Fruit fly (Drosophila melanogaster) whole organism, embryonic: ENCODE measurements around the gene Efhc1.1.
A peak's percentile ranks its signal among the peaks of the same experiment; 100 is the strongest.

Source experiments
- ATbp ChIP-seq: fragments of 200-800 bp; sonication (Bioruptor generic); optimal IDR thresholded peaks from 2 replicates; lab custom pipeline; 2017; ENCODE audit warnings: missing biosample characterization, mild to moderate bottlenecking, missing genetic modification characterization, missing genetic modification reagents
- Atf6 ChIP-seq: fragments of 200-800 bp; sonication (Bioruptor generic); IDR thresholded peaks from 2 replicates; pipeline ENCODE4 v1.3.6; 2022; ENCODE audit warnings: missing biosample characterization, missing genetic modification characterization
- B-H1 ChIP-seq: fragments of 200-800 bp; sonication (Bioruptor generic); IDR thresholded peaks from 3 replicates; pipeline ENCODE4 v1.3.6; 2022; ENCODE audit warnings: missing biosample characterization, missing genetic modification characterization
- BEAF-32 ChIP-seq: fragments of 200-800 bp; sonication (Bioruptor generic); optimal IDR thresholded peaks from 3 replicates; lab custom pipeline; 2017; ENCODE audit warnings: missing biosample characterization, missing genetic modification characterization, mild to moderate bottlenecking, moderate library complexity, missing genetic modification reagents
- CG10321 ChIP-seq: fragments of 200-800 bp; sonication (Bioruptor generic); IDR thresholded peaks from 2 replicates; pipeline ENCODE4 v1.3.6; 2022; ENCODE audit warnings: missing biosample characterization, missing genetic modification characterization
- CG11560 ChIP-seq: fragments of 200-800 bp; sonication (Bioruptor generic); IDR thresholded peaks from 3 replicates; pipeline ENCODE4 v1.3.6; 2022; ENCODE audit warnings: missing biosample characterization, missing genetic modification characterization
- CG11696 ChIP-seq: fragments of 200-800 bp; sonication (Bioruptor generic); IDR thresholded peaks from 2 replicates; pipeline ENCODE4 v1.3.6; 2022; ENCODE audit warnings: missing biosample characterization, missing genetic modification characterization
- CG12155 ChIP-seq: fragments of 200-800 bp; sonication (Bioruptor generic); optimal IDR thresholded peaks from 3 replicates; lab custom pipeline; 2016; ENCODE audit warnings: missing biosample characterization, missing genetic modification characterization
- CG13894 ChIP-seq: fragments of 200-800 bp; sonication (Bioruptor generic); optimal IDR thresholded peaks from 3 replicates; lab custom pipeline; 2018; ENCODE audit warnings: missing biosample characterization, mild to moderate bottlenecking, missing genetic modification characterization, moderate library complexity
- CG14965 ChIP-seq: fragments of 200-800 bp; sonication (Bioruptor generic); optimal IDR thresholded peaks from 2 replicates; lab custom pipeline; 2016; ENCODE audit warnings: missing biosample characterization, missing genetic modification characterization, borderline replicate concordance
- CG15269 ChIP-seq: fragments of 200-800 bp; sonication (Bioruptor generic); optimal IDR thresholded peaks from 2 replicates; lab custom pipeline; 2018; ENCODE audit warnings: missing biosample characterization, mild to moderate bottlenecking, missing genetic modification characterization, moderate library complexity
- CG31441 ChIP-seq: fragments of 200-800 bp; sonication (Bioruptor generic); IDR thresholded peaks from 2 replicates; pipeline ENCODE4 v1.3.6; 2022; ENCODE audit warnings: missing biosample characterization, missing genetic modification characterization
- CG3407 ChIP-seq: fragments of 200-800 bp; sonication (Bioruptor generic); optimal IDR thresholded peaks from 2 replicates; lab custom pipeline; 2018; ENCODE audit warnings: missing biosample characterization, mild to moderate bottlenecking, missing genetic modification characterization
- CG4404 ChIP-seq: fragments of 200-800 bp; sonication (Bioruptor generic); IDR thresholded peaks from 2 replicates; pipeline ENCODE4 v1.3.6; 2022; ENCODE audit warnings: missing biosample characterization, missing genetic modification characterization
- CG4730 ChIP-seq: fragments of 200-800 bp; sonication (Bioruptor generic); IDR thresholded peaks from 2 replicates; pipeline ENCODE4 v1.3.6; 2022; ENCODE audit warnings: missing biosample characterization, missing genetic modification characterization
- CG6254 ChIP-seq: fragments of 200-800 bp; sonication (Bioruptor generic); optimal IDR thresholded peaks from 3 replicates; lab custom pipeline; 2017; ENCODE audit warnings: mild to moderate bottlenecking, missing biosample characterization, missing genetic modification reagents, missing genetic modification characterization
- CG6791 ChIP-seq: fragments of 200-800 bp; sonication (Bioruptor generic); IDR thresholded peaks from 3 replicates; pipeline ENCODE4 v1.3.6; 2022; ENCODE audit warnings: missing biosample characterization, missing genetic modification characterization; ENCODE audit not compliant: partially characterized antibody
- CG7928 ChIP-seq: fragments of 200-800 bp; sonication (Bioruptor generic); optimal IDR thresholded peaks from 2 replicates; lab custom pipeline; 2017; ENCODE audit warnings: missing biosample characterization, mild to moderate bottlenecking, missing genetic modification characterization
- CkIIα-i1 ChIP-seq: fragments of 200-800 bp; sonication (Bioruptor generic); IDR thresholded peaks from 2 replicates; pipeline ENCODE4 v1.3.6; 2022; ENCODE audit warnings: missing biosample characterization, missing genetic modification characterization
- Dad ChIP-seq: fragments of 200-800 bp; sonication (Bioruptor generic); optimal IDR thresholded peaks from 3 replicates; lab custom pipeline; 2016; ENCODE audit warnings: missing biosample characterization, missing genetic modification characterization
- Deaf1 ChIP-seq: fragments of 200-800 bp; optimal IDR thresholded peaks from 3 replicates; lab custom pipeline; 2019; ENCODE audit warnings: missing biosample characterization, mild to moderate bottlenecking, missing genetic modification characterization, moderate library complexity
- Elba2 ChIP-seq: fragments of 200-800 bp; sonication (Bioruptor generic); optimal IDR thresholded peaks from 3 replicates; lab custom pipeline; 2016; ENCODE audit warnings: missing biosample characterization, missing genetic modification characterization
- Hr3 ChIP-seq: fragments of 200-800 bp; sonication (Bioruptor generic); optimal IDR thresholded peaks from 3 replicates; lab custom pipeline; 2016; ENCODE audit warnings: missing biosample characterization, missing genetic modification characterization
- Jarid2 ChIP-seq: fragments of 200-800 bp; sonication (Bioruptor generic); optimal IDR thresholded peaks from 3 replicates; lab custom pipeline; 2017; ENCODE audit warnings: mild to moderate bottlenecking, missing biosample characterization, missing genetic modification reagents, missing genetic modification characterization
- Mrtf ChIP-seq: fragments of 200-800 bp; sonication (Bioruptor generic); IDR thresholded peaks from 3 replicates; pipeline ENCODE4 v1.3.6; 2022; ENCODE audit warnings: missing biosample characterization, missing genetic modification characterization
- Myb ChIP-seq: fragments of 200-800 bp; sonication (Bioruptor generic); optimal IDR thresholded peaks from 2 replicates; lab custom pipeline; 2016; ENCODE audit warnings: missing biosample characterization, missing genetic modification characterization
- NC2β ChIP-seq: fragments of 200-800 bp; sonication (Bioruptor generic); optimal IDR thresholded peaks from 2 replicates; lab custom pipeline; 2016; ENCODE audit warnings: missing biosample characterization, missing genetic modification characterization
- Nf-YA ChIP-seq: fragments of 200-800 bp; sonication (Bioruptor generic); IDR thresholded peaks from 2 replicates; pipeline ENCODE4 v1.3.6; 2022; ENCODE audit warnings: missing biosample characterization, missing genetic modification characterization
- Rx ChIP-seq: fragments of 200-800 bp; sonication (Bioruptor generic); IDR thresholded peaks from 2 replicates; pipeline ENCODE4 v1.3.6; 2022; ENCODE audit warnings: missing biosample characterization, missing genetic modification characterization
- Side ChIP-seq: fragments of 200-800 bp; sonication (Bioruptor generic); optimal IDR thresholded peaks from 2 replicates; lab custom pipeline; 2016; ENCODE audit warnings: missing biosample characterization, missing genetic modification characterization
- Sox102F ChIP-seq: fragments of 200-800 bp; sonication (Bioruptor generic); optimal IDR thresholded peaks from 2 replicates; lab custom pipeline; 2018; ENCODE audit warnings: missing biosample characterization, mild to moderate bottlenecking, missing genetic modification characterization, moderate library complexity
- Tbp ChIP-seq: fragments of >200 bp; optimal IDR thresholded peaks from 2 replicates; lab custom pipeline; 2018; ENCODE audit warnings: missing biosample characterization, missing genetic modification characterization
- YL-1 ChIP-seq: fragments of 200-800 bp; sonication (Bioruptor generic); optimal IDR thresholded peaks from 3 replicates; lab custom pipeline; 2017; ENCODE audit warnings: missing biosample characterization, mild to moderate bottlenecking, missing genetic modification characterization
- ap ChIP-seq: fragments of 200-800 bp; sonication (Bioruptor generic); IDR thresholded peaks from 2 replicates; pipeline ENCODE4 v1.3.6; 2022; ENCODE audit warnings: missing biosample characterization, missing genetic modification characterization
- ase ChIP-seq: fragments of 200-800 bp; sonication (Bioruptor generic); IDR thresholded peaks from 3 replicates; pipeline ENCODE4 v1.3.6; 2022; ENCODE audit warnings: missing biosample characterization, missing genetic modification characterization
- bcd ChIP-seq: fragments of 200-800 bp; sonication (Bioruptor generic); optimal IDR thresholded peaks from 2 replicates; lab custom pipeline; 2017; ENCODE audit warnings: missing biosample characterization, mild to moderate bottlenecking, missing genetic modification characterization
- cad ChIP-seq: fragments of >200 bp; optimal IDR thresholded peaks from 2 replicates; lab custom pipeline; 2017; ENCODE audit warnings: missing biosample characterization, missing genetic modification characterization
- ems ChIP-seq: fragments of 200-800 bp; sonication (Bioruptor generic); optimal IDR thresholded peaks from 3 replicates; lab custom pipeline; 2016; ENCODE audit warnings: missing biosample characterization, missing genetic modification characterization
- gce ChIP-seq: fragments of 200-800 bp; sonication (Bioruptor generic); IDR thresholded peaks from 3 replicates; pipeline ENCODE4 v1.3.6; 2022; ENCODE audit warnings: missing biosample characterization, missing genetic modification characterization
- gcm2 ChIP-seq: fragments of 200-800 bp; sonication (Bioruptor generic); optimal IDR thresholded peaks from 2 replicates; lab custom pipeline; 2016; ENCODE audit warnings: missing biosample characterization, missing genetic modification characterization
- h ChIP-seq: fragments of >200 bp; optimal IDR thresholded peaks from 2 replicates; lab custom pipeline; 2017
- hth ChIP-seq: fragments of >200 bp; optimal IDR thresholded peaks from 2 replicates; lab custom pipeline; 2017; ENCODE audit warnings: inconsistent platforms
- jigr1 ChIP-seq: fragments of 200-800 bp; sonication (Bioruptor generic); IDR thresholded peaks from 3 replicates; pipeline ENCODE4 v1.3.6; 2022; ENCODE audit warnings: missing biosample characterization, missing genetic modification characterization
- pan ChIP-seq, 4 experiments: fragments of >200 bp in 3 of 4; fragments of 200-800 bp in 1 of 4; sonication (Bioruptor generic) in 1 of 4; optimal IDR thresholded peaks in 3 of 4; IDR thresholded peaks in 1 of 4; 2 replicates each; pipeline versions ENCODE4 v1.3.6 to Lab custom; 2017 to 2022; ENCODE audit warnings: missing biosample characterization in 2 of 4, missing genetic modification characterization in 2 of 4, mixed read lengths in 1 of 4
- pb ChIP-seq: fragments of 200-800 bp; sonication (Bioruptor generic); optimal IDR thresholded peaks from 3 replicates; lab custom pipeline; 2016; ENCODE audit warnings: missing biosample characterization, missing genetic modification characterization
- sens-2 ChIP-seq: fragments of 200-800 bp; sonication (Bioruptor generic); IDR thresholded peaks from 2 replicates; pipeline ENCODE4 v1.3.6; 2022; ENCODE audit warnings: missing biosample characterization, missing genetic modification characterization
- tll ChIP-seq, 2 experiments: fragments of 200-800 bp in 1 of 2; fragments of >200 bp in 1 of 2; sonication (Bioruptor generic) in 1 of 2; optimal IDR thresholded peaks; 2 replicates each; lab custom pipeline; 2017 to 2019; ENCODE audit warnings: missing biosample characterization in 2 of 2, missing genetic modification characterization in 2 of 2, mild to moderate bottlenecking in 1 of 2, moderate library complexity in 1 of 2
- trem ChIP-seq: fragments of 200-800 bp; optimal IDR thresholded peaks from 3 replicates; lab custom pipeline; 2019; ENCODE audit warnings: missing biosample characterization, mild to moderate bottlenecking, missing genetic modification characterization, moderate library complexity
- unpg ChIP-seq: fragments of 200-800 bp; sonication (Bioruptor generic); optimal IDR thresholded peaks from 3 replicates; lab custom pipeline; 2018; ENCODE audit warnings: missing biosample characterization, mild to moderate bottlenecking, missing genetic modification characterization, moderate library complexity
- wdn ChIP-seq: fragments of 200-800 bp; sonication (Bioruptor generic); IDR thresholded peaks from 2 replicates; pipeline ENCODE4 v1.3.6; 2022; ENCODE audit warnings: missing biosample characterization, missing genetic modification characterization
- wor ChIP-seq: fragments of 200-800 bp; sonication (Bioruptor generic); IDR thresholded peaks from 2 replicates; pipeline ENCODE4 v1.3.6; 2022; ENCODE audit warnings: missing biosample characterization, missing genetic modification characterization

The Efhc1.1 gene

DNA sequence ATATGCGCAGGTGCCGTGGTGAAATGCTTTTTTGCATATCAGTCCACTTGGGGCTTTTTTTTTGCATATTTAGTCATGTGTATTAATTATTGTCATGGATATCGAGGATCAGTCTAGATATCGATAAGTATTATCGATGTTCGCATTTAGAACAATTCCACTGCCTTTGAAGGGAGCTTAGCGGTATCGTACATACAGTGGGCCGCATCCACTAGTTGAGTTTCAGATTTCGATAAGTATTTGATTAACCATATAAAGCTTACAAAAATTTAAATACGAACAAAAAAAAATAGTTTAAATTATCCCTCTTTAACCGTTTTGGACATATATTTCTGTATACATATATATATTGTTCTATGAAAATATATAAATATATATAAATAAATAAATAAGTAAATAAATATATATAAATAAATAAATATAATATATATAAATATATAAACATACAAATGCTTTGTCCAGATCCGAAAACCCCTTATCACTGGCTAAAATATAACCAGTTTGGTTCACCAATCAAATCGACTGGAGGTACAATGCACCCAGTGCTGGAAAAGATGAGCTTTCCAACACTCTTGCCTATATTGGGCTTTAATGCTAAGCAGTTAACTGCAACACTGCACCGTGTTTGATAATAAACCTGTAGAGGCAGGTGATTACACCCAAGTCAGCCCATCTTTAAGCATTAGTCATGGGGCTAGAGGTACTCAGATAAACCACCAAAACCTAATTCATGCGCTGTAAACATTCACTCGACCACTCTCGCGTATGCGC lies 19.6 kb upstream of the Efhc1.1 start (continued):
- TF ChIP-seq Elba2 (GFP tag; lab: Kevin White, UChicago): no peak
- TF ChIP-seq cad (GFP tag; lab: Kevin White, UChicago): no peak
- TF ChIP-seq Atf6 (GFP tag; lab: Robert Waterston, UW): no peak
- no peak for TF ChIP-seq Mrtf (GFP tag; lab: Robert Waterston, UW)
- no peak for TF ChIP-seq Jarid2 (GFP tag; lab: Kevin White, UChicago)
- TF ChIP-seq pan (optimal IDR thresholded peaks at IDR 0.05; lab: Kevin White, UChicago): no peak
- no peak for TF ChIP-seq pan (GFP tag; optimal IDR thresholded peaks at IDR 0.05 in 1 of 2, IDR thresholded peaks at IDR 0.05 in 1 of 2)
- no peak for TF ChIP-seq Dad (GFP tag; lab: Kevin White, UChicago)
- TF ChIP-seq ase (GFP tag; lab: Robert Waterston, UW): no peak
- no peak for TF ChIP-seq wor (GFP tag; lab: Robert Waterston, UW)
- TF ChIP-seq Rx (GFP tag; lab: Robert Waterston, UW): no peak
- no peak for TF ChIP-seq wdn
- TF ChIP-seq pb: no peak
- no peak for TF ChIP-seq CG11696 (GFP tag; lab: Robert Waterston, UW)
- no peak for TF ChIP-seq Sox102F (GFP tag; lab: Kevin White, UChicago)
- no peak for TF ChIP-seq CG6254 (GFP tag; lab: Kevin White, UChicago)
- peak; percentile 11 for TF ChIP-seq trem (tag; lab: Kevin White, UChicago)
- TF ChIP-seq Deaf1: no peak
- TF ChIP-seq BEAF-32 (GFP tag; lab: Kevin White, UChicago): peak; percentile 76
- no peak for TF ChIP-seq hth (lab: Kevin White, UChicago)
- no peak for TF ChIP-seq CG4404 (GFP tag; lab: Robert Waterston, UW)
- TF ChIP-seq bcd (GFP tag; lab: Kevin White, UChicago): no peak
- no peak for TF ChIP-seq Nf-YA
- TF ChIP-seq ems (GFP tag; lab: Kevin White, UChicago): no peak
- no peak for TF ChIP-seq Myb
- no peak for TF ChIP-seq CG14965
- no peak for TF ChIP-seq CG3407 (GFP tag; lab: Kevin White, UChicago)
- no peak for TF ChIP-seq Tbp (GFP tag; lab: Kevin White, UChicago)
- no peak for TF ChIP-seq CG15269 (tag; lab: Kevin White, UChicago)
- no peak for TF ChIP-seq sens-2 (GFP tag; lab: Robert Waterston, UW)
- TF ChIP-seq tll (GFP tag; optimal IDR thresholded peaks at IDR 0.05; lab: Kevin White, UChicago): no peak
- TF ChIP-seq h (lab: Kevin White, UChicago): no peak
- TF ChIP-seq YL-1 (GFP tag; lab: Kevin White, UChicago): no peak
- TF ChIP-seq CG10321 (GFP tag; lab: Robert Waterston, UW): no peak
- peak; percentile 24 for TF ChIP-seq unpg (GFP tag; lab: Kevin White, UChicago)
- TF ChIP-seq CG6791 (GFP tag; lab: Robert Waterston, UW): peak; percentile 85
- TF ChIP-seq NC2β (GFP tag; lab: Kevin White, UChicago): no peak
- no peak for TF ChIP-seq CkIIα-i1
- TF ChIP-seq CG7928 (GFP tag; lab: Kevin White, UChicago): no peak
- no peak for TF ChIP-seq gcm2 (GFP tag; lab: Kevin White, UChicago)
- TF ChIP-seq CG11560: no peak
- no peak for TF ChIP-seq CG4730 (GFP tag; lab: Robert Waterston, UW)
- no peak for TF ChIP-seq jigr1 (GFP tag; lab: Robert Waterston, UW)
- no peak for TF ChIP-seq B-H1 (GFP tag; lab: Robert Waterston, UW)
- no peak for TF ChIP-seq ap (GFP tag; lab: Robert Waterston, UW)
- TF ChIP-seq Side: no peak
- peak; percentile 46 for TF ChIP-seq CG13894
- TF ChIP-seq Hr3 (GFP tag; lab: Kevin White, UChicago): peak; percentile 25
- peak; percentile 29 for TF ChIP-seq ATbp (GFP tag; lab: Kevin White, UChicago)
- TF ChIP-seq CG12155 (GFP tag; lab: Kevin White, UChicago): no peak
- TF ChIP-seq CG31441 (GFP tag; lab: Robert Waterston, UW): no peak
- no peak for TF ChIP-seq gce (GFP tag; lab: Robert Waterston, UW)
